Worm (Caenorhabditis elegans) whole organism, L1 larva: Measurements from ENCODE around the gene ins-8.

ENCODE experiments used
- F16B12.6 ChIP-seq: fragments of 150-350 bp; optimal IDR thresholded peaks from 2 replicates; lab custom pipeline; 2014; ENCODE audit warnings: missing biosample characterization, missing genetic modification characterization
- Y116A8C.19 ChIP-seq: sonication (generic microtip); optimal IDR thresholded peaks from 2 replicates; lab custom pipeline; 2016; ENCODE audit warnings: missing compliant biosample characterization, missing genetic modification characterization, borderline replicate concordance
- alr-1 ChIP-seq: fragments of 200-800 bp; sonication (Bioruptor generic); optimal IDR thresholded peaks from 2 replicates; lab custom pipeline; 2018; ENCODE audit warnings: borderline replicate concordance, mild to moderate bottlenecking, missing genetic modification characterization, missing compliant biosample characterization
- blmp-1 ChIP-seq: fragments of 150-350 bp; optimal IDR thresholded peaks from 2 replicates; lab custom pipeline; 2014; ENCODE audit warnings: missing biosample characterization, missing genetic modification characterization
- ceh-82 ChIP-seq, 3 experiments: fragments of 150-350 bp in 1 of 3; sonication (generic microtip) in 2 of 3; optimal IDR thresholded peaks; 2 replicates each; lab custom pipeline; 2014 to 2017; ENCODE audit warnings: missing biosample characterization in 3 of 3, missing genetic modification characterization in 3 of 3
- ceh-90 ChIP-seq: sonication (generic microtip); optimal IDR thresholded peaks from 2 replicates; lab custom pipeline; 2016; ENCODE audit warnings: missing genetic modification characterization, missing compliant biosample characterization
- dpl-1 ChIP-seq, 3 experiments: fragments of 150-350 bp in 2 of 3; sonication (generic microtip) in 1 of 3; optimal IDR thresholded peaks; 2 replicates each; lab custom pipeline; 2014 to 2017; ENCODE audit warnings: missing biosample characterization in 3 of 3, missing genetic modification characterization in 3 of 3, missing genetic modification reagents in 3 of 3
- dsc-1 ChIP-seq: sonication (generic microtip); optimal IDR thresholded peaks from 2 replicates; lab custom pipeline; 2016; ENCODE audit warnings: mild to moderate bottlenecking, missing genetic modification characterization, missing compliant biosample characterization
- egl-27 ChIP-seq, 2 experiments: fragments of 150-350 bp in 1 of 2; sonication (generic microtip); optimal IDR thresholded peaks; 3 replicates each; lab custom pipeline; 2017 to 2018; ENCODE audit warnings: missing biosample characterization in 2 of 2, missing genetic modification characterization in 2 of 2, missing genetic modification reagents in 2 of 2
- elt-2 ChIP-seq: sonication (generic microtip); optimal IDR thresholded peaks from 2 replicates; lab custom pipeline; 2016; ENCODE audit warnings: missing genetic modification characterization, mild to moderate bottlenecking, inconsistent platforms, missing compliant biosample characterization, missing genetic modification reagents
- ets-5 ChIP-seq: fragments of 200-800 bp; sonication (Bioruptor generic); IDR thresholded peaks from 2 replicates; pipeline ENCODE4 v1.3.6; 2022; ENCODE audit warnings: missing genetic modification characterization, missing compliant biosample characterization
- fkh-10 ChIP-seq: sonication (generic microtip); optimal IDR thresholded peaks from 2 replicates; lab custom pipeline; 2017; ENCODE audit warnings: missing biosample characterization, missing genetic modification reagents, missing genetic modification characterization
- fos-1 ChIP-seq: fragments of 150-350 bp; optimal IDR thresholded peaks from 2 replicates; lab custom pipeline; 2014; ENCODE audit warnings: missing biosample characterization, missing genetic modification characterization
- grh-1 ChIP-seq: fragments of 200-800 bp; sonication (Bioruptor generic); IDR thresholded peaks from 2 replicates; pipeline ENCODE4 v1.3.6; 2022; ENCODE audit warnings: missing genetic modification reagents, missing genetic modification characterization, missing compliant biosample characterization
- hlh-17 ChIP-seq: fragments of 200-800 bp; sonication (Bioruptor generic); optimal IDR thresholded peaks from 2 replicates; lab custom pipeline; 2018; ENCODE audit warnings: missing genetic modification characterization, mild to moderate bottlenecking, missing compliant biosample characterization, moderate library complexity, borderline replicate concordance
- irx-1 ChIP-seq: sonication (generic microtip); optimal IDR thresholded peaks from 2 replicates; lab custom pipeline; 2016; ENCODE audit warnings: missing genetic modification characterization, missing compliant biosample characterization
- jun-1 ChIP-seq: fragments of 150-350 bp; optimal IDR thresholded peaks from 2 replicates; lab custom pipeline; 2014; ENCODE audit warnings: missing biosample characterization, missing genetic modification reagents, missing genetic modification characterization
- lin-13 ChIP-seq: fragments of 150-350 bp; optimal IDR thresholded peaks from 2 replicates; lab custom pipeline; 2014; ENCODE audit warnings: missing biosample characterization, missing genetic modification reagents, missing genetic modification characterization
- lin-14 ChIP-seq: fragments of 200-800 bp; sonication (Bioruptor generic); optimal IDR thresholded peaks from 2 replicates; lab custom pipeline; 2018; ENCODE audit warnings: mild to moderate bottlenecking, missing genetic modification characterization, moderate library complexity, missing compliant biosample characterization
- lin-15B ChIP-seq: fragments of 150-350 bp; sonication (generic microtip); optimal IDR thresholded peaks from 3 replicates; lab custom pipeline; 2014; ENCODE audit warnings: missing biosample characterization, missing genetic modification characterization
- lin-39 ChIP-seq: fragments of 150-350 bp; optimal IDR thresholded peaks from 2 replicates; lab custom pipeline; 2014; ENCODE audit warnings: missing biosample characterization, missing genetic modification reagents, missing genetic modification characterization
- mdl-1 ChIP-seq, 2 experiments: fragments of 150-350 bp; optimal IDR thresholded peaks; 2 replicates each; lab custom pipeline; 2014 to 2017; ENCODE audit warnings: missing biosample characterization in 2 of 2, missing genetic modification characterization in 2 of 2, inconsistent platforms in 1 of 2
- mef-2 ChIP-seq: fragments of 150-350 bp; optimal IDR thresholded peaks from 2 replicates; lab custom pipeline; 2014; ENCODE audit warnings: missing biosample characterization, missing genetic modification characterization
- mep-1 ChIP-seq: fragments of 150-350 bp; optimal IDR thresholded peaks from 2 replicates; lab custom pipeline; 2014; ENCODE audit warnings: missing biosample characterization, missing genetic modification characterization
- nhr-12 ChIP-seq: sonication (generic microtip); optimal IDR thresholded peaks from 2 replicates; lab custom pipeline; 2017; ENCODE audit warnings: missing biosample characterization, missing genetic modification characterization
- nhr-20 ChIP-seq: sonication (generic microtip); optimal IDR thresholded peaks from 2 replicates; lab custom pipeline; 2016; ENCODE audit warnings: mild to moderate bottlenecking, missing genetic modification characterization, missing compliant biosample characterization
- nhr-237 ChIP-seq: fragments of 150-350 bp; optimal IDR thresholded peaks from 2 replicates; lab custom pipeline; 2014; ENCODE audit warnings: missing biosample characterization, missing genetic modification characterization
- nhr-47 ChIP-seq: sonication (generic microtip); optimal IDR thresholded peaks from 2 replicates; lab custom pipeline; 2016; ENCODE audit warnings: mild to moderate bottlenecking, missing genetic modification characterization, moderate library complexity, missing compliant biosample characterization
- nhr-77 ChIP-seq: fragments of 150-350 bp; optimal IDR thresholded peaks from 2 replicates; lab custom pipeline; 2014; ENCODE audit warnings: missing biosample characterization, missing genetic modification characterization
- nhr-84 ChIP-seq: sonication (generic microtip); optimal IDR thresholded peaks from 2 replicates; lab custom pipeline; 2017; ENCODE audit warnings: missing biosample characterization, missing genetic modification characterization
- nhr-85 ChIP-seq: sonication (generic microtip); peaks from one replicate; lab custom pipeline; 2016; ENCODE audit warnings: missing genetic modification characterization, inconsistent platforms, missing compliant biosample characterization
- nhr-90 ChIP-seq: sonication (generic microtip); optimal IDR thresholded peaks from 2 replicates; lab custom pipeline; 2016; ENCODE audit warnings: mild to moderate bottlenecking, missing genetic modification characterization, missing compliant biosample characterization; ENCODE audit not compliant: poor library complexity
- pag-3 ChIP-seq: sonication (generic microtip); optimal IDR thresholded peaks from 2 replicates; lab custom pipeline; 2017; ENCODE audit warnings: missing genetic modification characterization, mild to moderate bottlenecking, missing compliant biosample characterization, antibody characterized with exemption, borderline replicate concordance; ENCODE audit not compliant: insufficient read depth
- pax-3 ChIP-seq: fragments of 200-800 bp; sonication (Bioruptor generic); optimal IDR thresholded peaks from 2 replicates; lab custom pipeline; 2018; ENCODE audit warnings: mild to moderate bottlenecking, missing genetic modification characterization, moderate library complexity, missing compliant biosample characterization
- pqm-1 ChIP-seq: sonication (generic microtip); optimal IDR thresholded peaks from 3 replicates; lab custom pipeline; 2017; ENCODE audit warnings: missing biosample characterization, missing genetic modification characterization
- rnt-1 ChIP-seq: sonication (generic microtip); optimal IDR thresholded peaks from 2 replicates; lab custom pipeline; 2016; ENCODE audit warnings: mild to moderate bottlenecking, missing genetic modification characterization, moderate library complexity, missing compliant biosample characterization
- sptf-1 ChIP-seq: fragments of 150-350 bp; optimal IDR thresholded peaks from 2 replicates; lab custom pipeline; 2014; ENCODE audit warnings: missing biosample characterization, missing genetic modification characterization
- sup-37 ChIP-seq: fragments of 200-800 bp; sonication (Bioruptor generic); optimal IDR thresholded peaks from 2 replicates; lab custom pipeline; 2018; ENCODE audit warnings: mild to moderate bottlenecking, missing genetic modification characterization, missing compliant biosample characterization
- swsn-7 ChIP-seq: sonication (generic microtip); optimal IDR thresholded peaks from 2 replicates; lab custom pipeline; 2016; ENCODE audit warnings: missing genetic modification characterization, missing compliant biosample characterization
- tlp-1 ChIP-seq: fragments of 150-350 bp; optimal IDR thresholded peaks from 2 replicates; lab custom pipeline; 2014; ENCODE audit warnings: missing biosample characterization, missing genetic modification characterization
- unc-62 ChIP-seq: fragments of 150-350 bp; optimal IDR thresholded peaks from 2 replicates; lab custom pipeline; 2014; ENCODE audit warnings: missing biosample characterization, missing genetic modification reagents, missing genetic modification characterization
- unc-98 ChIP-seq: fragments of 200-800 bp; sonication (Bioruptor generic); IDR thresholded peaks from 2 replicates; pipeline ENCODE4 v1.3.6; 2022; ENCODE audit warnings: missing genetic modification characterization, missing compliant biosample characterization
- vab-15 ChIP-seq: sonication (generic microtip); optimal IDR thresholded peaks from 2 replicates; lab custom pipeline; 2017; ENCODE audit warnings: missing genotype, mild to moderate bottlenecking, missing genetic modification characterization, missing compliant biosample characterization
- xbp-1 ChIP-seq: sonication (generic microtip); optimal IDR thresholded peaks from 2 replicates; lab custom pipeline; 2016; ENCODE audit warnings: missing genetic modification characterization, missing compliant biosample characterization
- zag-1 ChIP-seq: fragments of 150-350 bp; optimal IDR thresholded peaks from 2 replicates; lab custom pipeline; 2014; ENCODE audit warnings: missing biosample characterization, missing genetic modification characterization
- ztf-11 ChIP-seq, 2 experiments: sonication (generic microtip); optimal IDR thresholded peaks; 2 replicates each; lab custom pipeline; 2016 to 2017; ENCODE audit warnings: missing genetic modification characterization in 2 of 2, missing biosample characterization in 1 of 2, missing compliant biosample characterization in 1 of 2

Gene ins-8

DNA sequence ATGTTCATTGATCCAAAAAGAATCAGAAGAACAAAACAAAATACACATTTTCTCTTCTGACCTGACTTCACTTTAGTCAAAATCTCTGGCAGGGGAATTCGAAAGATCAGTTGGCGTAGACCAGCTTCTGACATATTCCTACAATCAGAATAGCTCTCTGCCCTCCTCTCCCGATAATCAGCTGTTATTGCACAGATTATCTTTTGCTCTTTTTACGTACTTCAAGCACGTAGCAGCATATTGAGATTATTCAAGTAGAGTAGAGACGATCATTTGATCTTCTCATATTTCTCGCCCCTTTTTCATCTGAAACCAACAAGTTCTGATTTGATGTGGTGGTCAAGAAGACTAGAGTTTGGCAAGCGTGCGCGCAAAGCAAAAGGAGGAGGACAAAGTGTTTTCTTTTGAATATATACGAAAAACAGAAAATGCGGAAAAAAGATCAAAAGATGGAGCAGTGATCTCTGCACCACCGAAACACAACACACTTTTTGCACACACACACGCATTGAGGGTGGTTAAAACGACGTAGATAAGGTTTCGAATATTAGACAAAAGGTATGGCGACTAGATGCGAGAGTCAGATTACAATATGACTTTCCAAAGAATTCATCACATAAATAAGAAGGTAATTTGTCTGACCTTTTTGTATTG, 6.9 kb downstream of the ins-8 start (continued):
- TF ChIP-seq dpl-1 (GFP tag; optimal IDR thresholded peaks at IDR 0.05; lab: Kevin White, UChicago) (no peak), nhr-90 (tag; lab: Kevin White, UChicago) (no peak), grh-1 (GFP tag; lab: Robert Waterston, UW) (no peak), nhr-237 (no peak), dsc-1 (tag; lab: Kevin White, UChicago) (peak; percentile 65), pag-3 (no peak), rnt-1 (tag; lab: Kevin White, UChicago) (no peak), lin-39 (tag; lab: Kevin White, UChicago) (no peak), sup-37 (GFP tag; lab: Kevin White, UChicago) (no peak), unc-62 (no peak), zag-1 (tag; lab: Kevin White, UChicago) (no peak), lin-14 (peak; percentile 53), hlh-17 (GFP tag; lab: Kevin White, UChicago) (no peak), swsn-7 (tag; lab: Kevin White, UChicago) (no peak), pax-3 (tag; lab: Kevin White, UChicago) (no peak), mep-1 (tag; lab: Kevin White, UChicago) (no peak), ceh-82 (tag; optimal IDR thresholded peaks at IDR 0.05; lab: Kevin White, UChicago) (no peak)

- TF ChIP-seq blmp-1 (tag; lab: Kevin White, UChicago) (peak; percentile 30), nhr-85 (tag; lab: Kevin White, UChicago) (peak; percentile 59), mep-1 (tag; lab: Kevin White, UChicago) (no peak)
- TF ChIP-seq, all 84 proteins: peak for 2
Observed at ce11 chrIV:9673206-9673605, 7.5 kb downstream of the ins-8 start.

- TF ChIP-seq lin-15B (tag; lab: Kevin White, UChicago) (no peak), F16B12.6 (tag; lab: Kevin White, UChicago) (no peak), egl-27 (tag; optimal IDR thresholded peaks at IDR 0.05; lab: Kevin White, UChicago) (no peak), nhr-12 (tag; lab: Kevin White, UChicago) (no peak), alr-1 (tag; lab: Kevin White, UChicago) (no peak), nhr-20 (tag; lab: Kevin White, UChicago) (peak; percentile 95), rnt-1 (tag; lab: Kevin White, UChicago) (no peak), ets-5 (no peak), Y116A8C.19 (tag; lab: Kevin White, UChicago) (no peak), grh-1 (GFP tag; lab: Robert Waterston, UW) (peak; percentile 38; the same call in 1 of the 2 replicates), nhr-84 (tag; lab: Kevin White, UChicago) (no peak), nhr-237 (no peak), sptf-1 (tag; lab: Kevin White, UChicago) (no peak), vab-15 (tag; lab: Kevin White, UChicago) (no peak), xbp-1 (tag; lab: Kevin White, UChicago) (peak; percentile 3), nhr-90 (tag; lab: Kevin White, UChicago) (peak; percentile 77), mdl-1 (tag; optimal IDR thresholded peaks at IDR 0.05; lab: Kevin White, UChicago) (peak in 1 of 2 experiments; percentile 41), mef-2 (no peak), dsc-1 (tag; lab: Kevin White, UChicago) (no peak), dpl-1 (GFP tag; optimal IDR thresholded peaks at IDR 0.05; lab: Kevin White, UChicago) (peak in 1 of 3 experiments; percentile 21), swsn-7 (tag; lab: Kevin White, UChicago) (no peak), jun-1 (tag; lab: Kevin White, UChicago) (no peak), hlh-17 (GFP tag; lab: Kevin White, UChicago) (no peak), fkh-10 (GFP tag; lab: Kevin White, UChicago) (no peak), blmp-1 (tag; lab: Kevin White, UChicago) (peak; percentile 90), nhr-77 (tag; lab: Kevin White, UChicago) (no peak), unc-98 (GFP tag; lab: Robert Waterston, UW) (no peak), irx-1 (tag; lab: Kevin White, UChicago) (no peak), ztf-11 (tag; optimal IDR thresholded peaks at IDR 0.05; lab: Kevin White, UChicago) (no peak), mep-1 (tag; lab: Kevin White, UChicago) (peak; percentile 43), pqm-1 (tag; lab: Kevin White, UChicago) (no peak), sup-37 (GFP tag; lab: Kevin White, UChicago) (no peak), ceh-90 (tag; lab: Kevin White, UChicago) (no peak), lin-13 (GFP tag; lab: Kevin White, UChicago) (no peak), fos-1 (tag; lab: Kevin White, UChicago) (no peak), elt-2 (tag; lab: Kevin White, UChicago) (no peak), tlp-1 (tag; lab: Kevin White, UChicago) (no peak), nhr-47 (tag; lab: Kevin White, UChicago) (peak; percentile 52)
Observed at ce11 chrIV:9672434-9672833, 8.3 kb downstream of the ins-8 start.
